Fruit fly (Drosophila melanogaster): ENCODE results near the gene CG10646.

The CG10646 gene

dm6 chr3L:12503865-12504650, at the start of gene CG10646, which contains the start of gene vih (continued):
- TF ChIP-seq CG6683 (GFP tag; optimal IDR thresholded peaks at IDR 0.05) = no peak
- no peak for TF ChIP-seq CG10366 (GFP tag; IDR thresholded peaks at IDR 0.05)
- no peak for TF ChIP-seq Lim3 (GFP tag; IDR thresholded peaks at IDR 0.05)
- TF ChIP-seq hb (GFP tag; IDR thresholded peaks at IDR 0.05; ENCODE audit: partially characterized antibody) = no peak
- TF ChIP-seq wek (GFP tag; optimal IDR thresholded peaks at IDR 0.05) = no peak
- no peak for TF ChIP-seq ATbp (GFP tag; optimal IDR thresholded peaks at IDR 0.05)
- TF ChIP-seq CG32532 (GFP tag; IDR thresholded peaks at IDR 0.05) = no peak
- no peak for TF ChIP-seq salm (tag; optimal IDR thresholded peaks at IDR 0.05)
- peak; percentile 7 for TF ChIP-seq Spps (tag; optimal IDR thresholded peaks at IDR 0.05)
- no peak for TF ChIP-seq CG43689 (GFP tag; IDR thresholded peaks at IDR 0.05)
- peak; percentile 63 for TF ChIP-seq CG31441 (GFP tag; IDR thresholded peaks at IDR 0.05)
- TF ChIP-seq CG7745 (tag; optimal IDR thresholded peaks at IDR 0.05) = no peak
- peak; percentile 66 for TF ChIP-seq Xbp1 (GFP tag; optimal IDR thresholded peaks at IDR 0.05)
- peak; percentile 62 for TF ChIP-seq tin (GFP tag; optimal IDR thresholded peaks at IDR 0.05)
- TF ChIP-seq MBD-R2 (GFP tag; IDR thresholded peaks at IDR 0.05) = peak; percentile 50
- peak; percentile 63 for TF ChIP-seq Nf-YC (tag; optimal IDR thresholded peaks at IDR 0.05)
- TF ChIP-seq grn (GFP tag; optimal IDR thresholded peaks at IDR 0.05) = no peak
- peak; percentile 24 for TF ChIP-seq Dad (GFP tag; optimal IDR thresholded peaks at IDR 0.05)
- no peak for TF ChIP-seq Hey (tag; optimal IDR thresholded peaks at IDR 0.05)
- TF ChIP-seq bowl (GFP tag; IDR thresholded peaks at IDR 0.05) = no peak
- no peak for TF ChIP-seq TFAM (GFP tag; optimal IDR thresholded peaks at IDR 0.05)
- no peak for TF ChIP-seq CG12769 (tag; optimal IDR thresholded peaks at IDR 0.05)
- TF ChIP-seq CG3281 (GFP tag; optimal IDR thresholded peaks at IDR 0.05) = peak; percentile 48
- TF ChIP-seq dimm (GFP tag; IDR thresholded peaks at IDR 0.05) = no peak
- no peak for TF ChIP-seq Poxn (GFP tag; IDR thresholded peaks at IDR 0.05)
- TF ChIP-seq Meics (GFP tag; optimal IDR thresholded peaks at IDR 0.05) = peak; percentile 70
- no peak for TF ChIP-seq pum (GFP tag; optimal IDR thresholded peaks at IDR 0.05)
- 0 out of 2 replicates have a peak, but pooled peaks have one; percentile 18 for TF ChIP-seq Ada2b (GFP tag; IDR thresholded peaks at IDR 0.05)
- TF ChIP-seq CG15011 (GFP tag; optimal IDR thresholded peaks at IDR 0.05) = no peak
- TF ChIP-seq CG11723 (GFP tag; optimal IDR thresholded peaks at IDR 0.05) = no peak
- TF ChIP-seq oc (tag; optimal IDR thresholded peaks at IDR 0.05) = peak; percentile 11
- TF ChIP-seq Bgb (GFP tag; IDR thresholded peaks at IDR 0.05; ENCODE audit: partially characterized antibody) = peak; percentile 17; the same call in 1 of the 2 replicates
- TF ChIP-seq fd102C (GFP tag; optimal IDR thresholded peaks at IDR 0.05) = no peak
- TF ChIP-seq disco-r (GFP tag; optimal IDR thresholded peaks at IDR 0.05) = no peak
- TF ChIP-seq CG12236 (GFP tag; optimal IDR thresholded peaks at IDR 0.05) = no peak
- TF ChIP-seq CG15479 (GFP tag; optimal IDR thresholded peaks at IDR 0.05) = no peak
- no peak for TF ChIP-seq mld (GFP tag; IDR thresholded peaks at IDR 0.05; ENCODE audit: partially characterized antibody)
- no peak for TF ChIP-seq CG18476 (GFP tag; optimal IDR thresholded peaks at IDR 0.05)
- no peak for TF ChIP-seq tx (GFP tag; optimal IDR thresholded peaks at IDR 0.05)
- peak; percentile 81 for TF ChIP-seq CG9797 (GFP tag; optimal IDR thresholded peaks at IDR 0.05)
- TF ChIP-seq emc (GFP tag; optimal IDR thresholded peaks at IDR 0.05) = no peak
- TF ChIP-seq CHES-1-like (GFP tag; optimal IDR thresholded peaks at IDR 0.05) = no peak
- TF ChIP-seq CG10274 (GFP tag; optimal IDR thresholded peaks at IDR 0.05) = no peak
- TF ChIP-seq CG6813 (GFP tag; optimal IDR thresholded peaks at IDR 0.05) = no peak
- TF ChIP-seq CG9437 (GFP tag; optimal IDR thresholded peaks at IDR 0.05) = peak; percentile 61
- peak; percentile 99 for TF ChIP-seq CG2116 (GFP tag; optimal IDR thresholded peaks at IDR 0.05)
- no peak for TF ChIP-seq Dll (GFP tag; IDR thresholded peaks at IDR 0.05; ENCODE audit: partially characterized antibody)
- TF ChIP-seq stwl (tag; optimal IDR thresholded peaks at IDR 0.05) = peak; percentile 88
- peak; percentile 65 for TF ChIP-seq CG10543 (GFP tag; optimal IDR thresholded peaks at IDR 0.05)
